Fruit fly (Drosophila melanogaster) whole organism, embryonic: ENCODE data around the gene RpL7A.
A peak's percentile ranks its signal among the peaks of the same experiment; 100 is the strongest.

Experiments used
- Atf-2 ChIP-seq: fragments of 200-800 bp; sonication (Bioruptor generic); optimal IDR thresholded peaks from 2 replicates; lab custom pipeline; 2016; ENCODE audit warnings: missing biosample characterization, missing genetic modification characterization
- Bdp1 ChIP-seq: fragments of 200-800 bp; sonication (Bioruptor generic); optimal IDR thresholded peaks from 3 replicates; lab custom pipeline; 2016; ENCODE audit warnings: missing biosample characterization, missing genetic modification characterization
- CG10431 ChIP-seq: fragments of 200-800 bp; sonication (Bioruptor generic); optimal IDR thresholded peaks from 3 replicates; lab custom pipeline; 2018; ENCODE audit warnings: missing biosample characterization, mild to moderate bottlenecking, missing genetic modification characterization
- CG10565 ChIP-seq: fragments of 200-800 bp; sonication (Bioruptor generic); optimal IDR thresholded peaks from 3 replicates; lab custom pipeline; 2016; ENCODE audit warnings: missing biosample characterization, mild to moderate bottlenecking, missing genetic modification characterization
- CG11456 ChIP-seq: fragments of 200-800 bp; sonication (Bioruptor generic); IDR thresholded peaks from 3 replicates; pipeline ENCODE4 v1.3.6; 2022; ENCODE audit warnings: missing biosample characterization, missing genetic modification characterization
- CG14710 ChIP-seq: fragments of 200-800 bp; sonication (Bioruptor generic); optimal IDR thresholded peaks from 3 replicates; lab custom pipeline; 2019; ENCODE audit warnings: missing biosample characterization, mild to moderate bottlenecking, missing genetic modification characterization, moderate library complexity
- CG1603 ChIP-seq: fragments of 200-800 bp; sonication (Bioruptor generic); optimal IDR thresholded peaks from 2 replicates; lab custom pipeline; 2019; ENCODE audit warnings: missing biosample characterization, mild to moderate bottlenecking, missing genetic modification characterization, moderate library complexity
- CG17361 ChIP-seq: fragments of 200-800 bp; sonication (Bioruptor generic); IDR thresholded peaks from 3 replicates; pipeline ENCODE4 v1.3.6; 2022; ENCODE audit warnings: missing biosample characterization, missing genetic modification characterization
- CG18619 ChIP-seq: fragments of 200-800 bp; sonication (Bioruptor generic); optimal IDR thresholded peaks from 3 replicates; lab custom pipeline; 2017; ENCODE audit warnings: missing biosample characterization, mild to moderate bottlenecking, missing genetic modification characterization
- CG2199 ChIP-seq: fragments of 200-800 bp; sonication (Bioruptor generic); IDR thresholded peaks from 3 replicates; pipeline ENCODE4 v1.3.6; 2022; ENCODE audit warnings: missing biosample characterization, missing genetic modification characterization
- CG2202 ChIP-seq: fragments of 200-800 bp; sonication (Bioruptor generic); optimal IDR thresholded peaks from 2 replicates; lab custom pipeline; 2018; ENCODE audit warnings: missing biosample characterization, mild to moderate bottlenecking, missing genetic modification characterization
- CG33557 ChIP-seq: fragments of 200-800 bp; sonication (Bioruptor generic); optimal IDR thresholded peaks from 2 replicates; lab custom pipeline; 2019; ENCODE audit warnings: missing biosample characterization, mild to moderate bottlenecking, missing genetic modification characterization, moderate library complexity
- CG34376 ChIP-seq: fragments of 200-800 bp; sonication (Bioruptor generic); optimal IDR thresholded peaks from 2 replicates; lab custom pipeline; 2018; ENCODE audit warnings: missing biosample characterization, mild to moderate bottlenecking, missing genetic modification characterization
- CG4282 ChIP-seq: fragments of 200-800 bp; sonication (Bioruptor generic); optimal IDR thresholded peaks from 2 replicates; lab custom pipeline; 2016; ENCODE audit warnings: missing biosample characterization, missing genetic modification characterization
- CG4617 ChIP-seq: fragments of 200-800 bp; sonication (Bioruptor generic); optimal IDR thresholded peaks from 3 replicates; lab custom pipeline; 2016; ENCODE audit warnings: missing biosample characterization, missing genetic modification characterization, borderline replicate concordance
- CG5245 ChIP-seq: fragments of 200-800 bp; sonication (Bioruptor generic); optimal IDR thresholded peaks from 3 replicates; lab custom pipeline; 2016; ENCODE audit warnings: missing biosample characterization, missing genetic modification characterization
- CG7839 ChIP-seq: fragments of 200-800 bp; sonication (Bioruptor generic); optimal IDR thresholded peaks from 3 replicates; lab custom pipeline; 2018; ENCODE audit warnings: missing biosample characterization, mild to moderate bottlenecking, missing genetic modification characterization, moderate library complexity
- CG8359 ChIP-seq: fragments of 200-800 bp; sonication (Bioruptor generic); optimal IDR thresholded peaks from 2 replicates; lab custom pipeline; 2017; ENCODE audit warnings: missing biosample characterization, mild to moderate bottlenecking, missing genetic modification characterization, borderline replicate concordance
- CG8478 ChIP-seq: fragments of >200 bp; optimal IDR thresholded peaks from 2 replicates; lab custom pipeline; 2018
- CG9437 ChIP-seq: fragments of 200-800 bp; sonication (Bioruptor generic); optimal IDR thresholded peaks from 2 replicates; lab custom pipeline; 2018; ENCODE audit warnings: missing biosample characterization, mild to moderate bottlenecking, missing genetic modification characterization
- CG9727 ChIP-seq: fragments of 200-800 bp; sonication (Bioruptor generic); optimal IDR thresholded peaks from 3 replicates; lab custom pipeline; 2017; ENCODE audit warnings: missing biosample characterization, mild to moderate bottlenecking, missing genetic modification characterization
- CHES-1-like ChIP-seq: fragments of 200-800 bp; sonication (Bioruptor generic); optimal IDR thresholded peaks from 2 replicates; lab custom pipeline; 2016; ENCODE audit warnings: missing biosample characterization, missing genetic modification characterization
- Camta ChIP-seq: fragments of 200-800 bp; sonication (Bioruptor generic); optimal IDR thresholded peaks from 2 replicates; lab custom pipeline; 2016; ENCODE audit warnings: missing biosample characterization, missing genetic modification characterization
- Dll ChIP-seq: fragments of 200-800 bp; sonication (Bioruptor generic); IDR thresholded peaks from 4 replicates; pipeline ENCODE4 v1.3.6; 2022; ENCODE audit warnings: missing biosample characterization, missing genetic modification characterization; ENCODE audit not compliant: partially characterized antibody
- Elba2 ChIP-seq: fragments of 200-800 bp; sonication (Bioruptor generic); optimal IDR thresholded peaks from 3 replicates; lab custom pipeline; 2016; ENCODE audit warnings: missing biosample characterization, missing genetic modification characterization
- GATAe ChIP-seq: fragments of 200-800 bp; sonication (Bioruptor generic); conservative IDR thresholded peaks from 2 replicates; pipeline ENCODE4 v1.3.6; 2022; ENCODE audit warnings: missing biosample characterization, missing genetic modification characterization
- Gug ChIP-seq: fragments of 200-800 bp; sonication (Bioruptor generic); IDR thresholded peaks from 4 replicates; pipeline ENCODE4 v1.3.6; 2022; ENCODE audit warnings: missing biosample characterization, missing genetic modification characterization
- HLH54F ChIP-seq: fragments of 200-800 bp; sonication (Bioruptor generic); optimal IDR thresholded peaks from 3 replicates; lab custom pipeline; 2016; ENCODE audit warnings: missing biosample characterization, missing genetic modification characterization
- HLHmδ ChIP-seq: fragments of 200-800 bp; sonication (Bioruptor generic); optimal IDR thresholded peaks from 2 replicates; lab custom pipeline; 2018; ENCODE audit warnings: missing biosample characterization, mild to moderate bottlenecking, missing genetic modification characterization, moderate library complexity
- HmgD ChIP-seq: fragments of 200-800 bp; sonication (Bioruptor generic); optimal IDR thresholded peaks from 3 replicates; lab custom pipeline; 2016; ENCODE audit warnings: missing biosample characterization, missing genetic modification characterization
- Mad ChIP-seq: fragments of 200-800 bp; sonication (Bioruptor generic); optimal IDR thresholded peaks from 2 replicates; lab custom pipeline; 2016; ENCODE audit warnings: missing biosample characterization, missing genetic modification characterization
- Max ChIP-seq: fragments of 200-800 bp; sonication (Bioruptor generic); optimal IDR thresholded peaks from 2 replicates; lab custom pipeline; 2016; ENCODE audit warnings: missing biosample characterization, mild to moderate bottlenecking, missing genetic modification characterization
- Med ChIP-seq: fragments of 200-800 bp; sonication (Bioruptor generic); peaks from one replicate; lab custom pipeline; 2016; ENCODE audit warnings: missing biosample characterization, missing genetic modification characterization, mild to moderate bottlenecking, inconsistent platforms, moderate library complexity
- NK7.1 ChIP-seq: fragments of 200-800 bp; sonication (Bioruptor generic); optimal IDR thresholded peaks from 3 replicates; lab custom pipeline; 2016; ENCODE audit warnings: missing biosample characterization, missing genetic modification characterization
- Oaz ChIP-seq: fragments of 200-800 bp; sonication (Bioruptor generic); IDR thresholded peaks from 2 replicates; pipeline ENCODE4 v1.3.6; 2022; ENCODE audit warnings: missing biosample characterization, missing genetic modification characterization
- Oli ChIP-seq: fragments of 200-800 bp; sonication (Bioruptor generic); optimal IDR thresholded peaks from 2 replicates; lab custom pipeline; 2018; ENCODE audit warnings: missing biosample characterization, mild to moderate bottlenecking, missing genetic modification characterization, moderate library complexity
- Six4 ChIP-seq: fragments of 200-800 bp; sonication (Bioruptor generic); optimal IDR thresholded peaks from 2 replicates; lab custom pipeline; 2016; ENCODE audit warnings: missing biosample characterization, missing genetic modification characterization
- bigmax ChIP-seq: fragments of 200-800 bp; sonication (Bioruptor generic); optimal IDR thresholded peaks from 2 replicates; lab custom pipeline; 2018; ENCODE audit warnings: missing biosample characterization, mild to moderate bottlenecking, missing genetic modification characterization
- fd102C ChIP-seq: fragments of 200-800 bp; sonication (Bioruptor generic); optimal IDR thresholded peaks from 2 replicates; lab custom pipeline; 2018; ENCODE audit warnings: missing biosample characterization, mild to moderate bottlenecking, missing genetic modification characterization, moderate library complexity
- fd96Cb ChIP-seq: fragments of 200-800 bp; sonication (Bioruptor generic); optimal IDR thresholded peaks from 2 replicates; lab custom pipeline; 2018; ENCODE audit warnings: missing biosample characterization, mild to moderate bottlenecking, missing genetic modification characterization, moderate library complexity
- gcm ChIP-seq: fragments of 200-800 bp; sonication (Bioruptor generic); optimal IDR thresholded peaks from 2 replicates; lab custom pipeline; 2019; ENCODE audit warnings: missing biosample characterization, mild to moderate bottlenecking, missing genetic modification characterization, moderate library complexity
- hb ChIP-seq: fragments of 200-800 bp; sonication (Bioruptor generic); IDR thresholded peaks from 3 replicates; pipeline ENCODE4 v1.3.6; 2022; ENCODE audit warnings: missing biosample characterization, missing genetic modification characterization; ENCODE audit not compliant: partially characterized antibody
- jing ChIP-seq: fragments of 200-800 bp; sonication (Bioruptor generic); optimal IDR thresholded peaks from 2 replicates; lab custom pipeline; 2018; ENCODE audit warnings: missing biosample characterization, mild to moderate bottlenecking, missing genetic modification characterization
- knrl ChIP-seq: fragments of 200-800 bp; sonication (Bioruptor generic); IDR thresholded peaks from 3 replicates; pipeline ENCODE4 v1.3.6; 2022; ENCODE audit warnings: missing biosample characterization, missing genetic modification characterization; ENCODE audit not compliant: partially characterized antibody
- peb ChIP-seq: fragments of 200-800 bp; sonication (Bioruptor generic); IDR thresholded peaks from 2 replicates; pipeline ENCODE4 v1.3.6; 2022; ENCODE audit warnings: missing biosample characterization, missing genetic modification characterization
- pho ChIP-seq: fragments of 200-800 bp; sonication (Bioruptor generic); optimal IDR thresholded peaks from 2 replicates; lab custom pipeline; 2016; ENCODE audit warnings: missing biosample characterization, missing genetic modification characterization
- tio ChIP-seq: fragments of 200-800 bp; sonication (Bioruptor generic); optimal IDR thresholded peaks from 2 replicates; lab custom pipeline; 2017; ENCODE audit warnings: missing biosample characterization, missing genetic modification characterization, inconsistent platforms
- twi ChIP-seq: fragments of 200-800 bp; optimal IDR thresholded peaks from 2 replicates; lab custom pipeline; 2019; ENCODE audit warnings: missing biosample characterization, mild to moderate bottlenecking, missing genetic modification characterization, moderate library complexity
- zen2 ChIP-seq: fragments of 200-800 bp; sonication (Bioruptor generic); IDR thresholded peaks from 3 replicates; pipeline ENCODE4 v1.3.6; 2022; ENCODE audit warnings: missing biosample characterization, missing genetic modification characterization; ENCODE audit not compliant: partially characterized antibody

Gene RpL7A

dm6 chrX:6549428-6550117 is 16.4 kb upstream of the RpL7A start (continued):
- TF ChIP-seq CG10431 (GFP tag; lab: Kevin White, UChicago) = peak; percentile 59
- TF ChIP-seq twi = peak; percentile 84
- TF ChIP-seq bigmax (GFP tag; lab: Kevin White, UChicago) = peak; percentile 76
- peak; percentile 82 for TF ChIP-seq jing (GFP tag; lab: Kevin White, UChicago)
- peak; percentile 100 for TF ChIP-seq Med (GFP tag; lab: Kevin White, UChicago)
- peak; percentile 92 for TF ChIP-seq Camta (GFP tag; lab: Kevin White, UChicago)
- no peak for TF ChIP-seq CG8478 (lab: Kevin White, UChicago)
- TF ChIP-seq CG8359 (GFP tag; lab: Kevin White, UChicago) = peak; percentile 81
- peak; percentile 97 for TF ChIP-seq CG5245 (GFP tag; lab: Kevin White, UChicago)
- TF ChIP-seq NK7.1 = peak; percentile 93
- peak; percentile 83 for TF ChIP-seq CG33557 (GFP tag; lab: Kevin White, UChicago)
- TF ChIP-seq hb (GFP tag; lab: Robert Waterston, UW) = no peak
- TF ChIP-seq HmgD = peak; percentile 94
- TF ChIP-seq CG1603 (tag; lab: Kevin White, UChicago) = peak; percentile 95
- TF ChIP-seq Max = peak; percentile 96
- peak; percentile 92 for TF ChIP-seq CG2199
- TF ChIP-seq CG10565 (GFP tag; lab: Kevin White, UChicago) = peak; percentile 84
- TF ChIP-seq CHES-1-like (GFP tag; lab: Kevin White, UChicago) = peak; percentile 96
- TF ChIP-seq CG18619 = peak; percentile 92
- TF ChIP-seq Atf-2 (GFP tag; lab: Kevin White, UChicago) = peak; percentile 86
- TF ChIP-seq CG11456 (GFP tag; lab: Robert Waterston, UW) = peak; percentile 97
- peak; percentile 67 for TF ChIP-seq Elba2 (GFP tag; lab: Kevin White, UChicago)
- peak; percentile 92 for TF ChIP-seq Mad (GFP tag; lab: Kevin White, UChicago)
- TF ChIP-seq CG9727 (GFP tag; lab: Kevin White, UChicago) = peak; percentile 97
- TF ChIP-seq Oli (tag; lab: Kevin White, UChicago) = peak; percentile 93
- TF ChIP-seq CG17361 (GFP tag; lab: Robert Waterston, UW) = peak; percentile 94
- peak; percentile 90 for TF ChIP-seq fd102C (GFP tag; lab: Kevin White, UChicago)
- peak; percentile 73 for TF ChIP-seq CG4617 (GFP tag; lab: Kevin White, UChicago)
- TF ChIP-seq Bdp1 = peak; percentile 84
- peak; percentile 69 for TF ChIP-seq CG9437 (GFP tag; lab: Kevin White, UChicago)
- TF ChIP-seq GATAe (GFP tag; lab: Robert Waterston, UW) = peak; percentile 79
- TF ChIP-seq pho = peak; percentile 93
- peak; percentile 96 for TF ChIP-seq CG7839
- TF ChIP-seq knrl (GFP tag; lab: Robert Waterston, UW) = no peak
- TF ChIP-seq Six4 (GFP tag; lab: Kevin White, UChicago) = peak; percentile 95
- peak; percentile 87 for TF ChIP-seq Oaz (GFP tag; lab: Robert Waterston, UW)
- TF ChIP-seq HLHmδ = no peak
- TF ChIP-seq CG4282 (GFP tag; lab: Kevin White, UChicago) = peak; percentile 85
- peak; percentile 97 for TF ChIP-seq Gug
- TF ChIP-seq Dll (GFP tag; lab: Robert Waterston, UW) = no peak
- TF ChIP-seq zen2 = no peak
- TF ChIP-seq CG14710 (tag; lab: Kevin White, UChicago) = peak; percentile 91
- peak; percentile 95 for TF ChIP-seq CG34376 (GFP tag; lab: Kevin White, UChicago)
- peak; percentile 94 for TF ChIP-seq fd96Cb (tag; lab: Kevin White, UChicago)
- TF ChIP-seq HLH54F (GFP tag; lab: Kevin White, UChicago) = peak; percentile 96
- peak; percentile 82 for TF ChIP-seq CG2202 (tag; lab: Kevin White, UChicago)
- TF ChIP-seq tio = peak; percentile 88
- peak; percentile 88 for TF ChIP-seq peb
- TF ChIP-seq gcm (GFP tag; lab: Kevin White, UChicago) = peak; percentile 80
